Worm (Caenorhabditis elegans): Measurements from ENCODE around the gene C17G10.7.
"Not testable (repeated sequence)": the region's sequence is repeated elsewhere in the genome, so short reads cannot be mapped to it uniquely, and the experiment has no call there.

Gene C17G10.7

ce11 chrII:5607756-5608155, at the start of gene C17G10.7:
C17G10.7 (minus strand) TSS chrII:5607856.
- TF ChIP-seq dao-5 (tag; optimal IDR thresholded peaks at IDR 0.05) (no peak), him-1 (tag; optimal IDR thresholded peaks at IDR 0.05) (no peak), W03F9.2 (tag; optimal IDR thresholded peaks at IDR 0.05) (no peak)

- TF ChIP-seq him-1 (tag; optimal IDR thresholded peaks at IDR 0.05) (no peak), dao-5 (tag; optimal IDR thresholded peaks at IDR 0.05) (no peak), W03F9.2 (tag; optimal IDR thresholded peaks at IDR 0.05) (no peak)
Observed at ce11 chrII:5654215-5654614, 46.6 kb upstream of the C17G10.7 start, which contains the start of gene F59E12.1. F59E12.1 (plus strand) TSS chrII:5654515.

- no peak for TF ChIP-seq W03F9.2 (tag; optimal IDR thresholded peaks at IDR 0.05)
- no peak for TF ChIP-seq dao-5 (tag; optimal IDR thresholded peaks at IDR 0.05)
- TF ChIP-seq him-1 (tag; optimal IDR thresholded peaks at IDR 0.05): no peak
Observed at ce11 chrII:5652334-5652733, 44.7 kb upstream of the C17G10.7 start, which contains the start of gene bli-2. bli-2 (minus strand) TSS chrII:5652434.

ce11 chrII:5651426-5651825, 43.8 kb upstream of the C17G10.7 start:
- no peak for TF ChIP-seq him-1 (tag; optimal IDR thresholded peaks at IDR 0.05)

- peak; percentile 74 for TF ChIP-seq W03F9.2 (tag; optimal IDR thresholded peaks at IDR 0.05)
- no peak for TF ChIP-seq dao-5 (tag; optimal IDR thresholded peaks at IDR 0.05)
- TF ChIP-seq him-1 (tag; optimal IDR thresholded peaks at IDR 0.05): no peak
Observed at ce11 chrII:5649236-5650004, 41.8 kb upstream of the C17G10.7 start, which contains the start of the genes sam-4, F59E12.17 and zyg-1. sam-4 (minus strand) TSS chrII:5649286. F59E12.17 (minus strand) TSS chrII:5649470. zyg-1 (plus strand) TSS chrII:5649748.

ce11 chrII:5648272-5648671, 40.6 kb upstream of the C17G10.7 start, which contains the start of gene ddl-1:
ddl-1 (minus strand) TSS chrII:5648372.
- no peak for TF ChIP-seq him-1 (tag; optimal IDR thresholded peaks at IDR 0.05)
- no peak for TF ChIP-seq dao-5 (tag; optimal IDR thresholded peaks at IDR 0.05)
- no peak for TF ChIP-seq W03F9.2 (tag; optimal IDR thresholded peaks at IDR 0.05)

ce11 chrII:5646942-5647341, 39.3 kb upstream of the C17G10.7 start, which contains the start of gene F59E12.9:
F59E12.9 (minus strand) TSS chrII:5647042.
- TF ChIP-seq him-1 (tag; optimal IDR thresholded peaks at IDR 0.05): no peak

- TF ChIP-seq dao-5 (tag; optimal IDR thresholded peaks at IDR 0.05) (no peak), W03F9.2 (tag; optimal IDR thresholded peaks at IDR 0.05) (no peak), him-1 (tag; optimal IDR thresholded peaks at IDR 0.05) (no peak)
Observed at ce11 chrII:5642110-5642509, 34.5 kb upstream of the C17G10.7 start.

- no peak for TF ChIP-seq him-1 (tag; optimal IDR thresholded peaks at IDR 0.05)
- no peak for TF ChIP-seq W03F9.2 (tag; optimal IDR thresholded peaks at IDR 0.05)
Observed at ce11 chrII:5640362-5641079, 32.9 kb upstream of the C17G10.7 start.

ce11 chrII:5638059-5638458, 30.4 kb upstream of the C17G10.7 start, which contains the start of gene F59E12.3:
F59E12.3 (plus strand) TSS chrII:5638359.
- no peak for TF ChIP-seq dao-5 (tag; optimal IDR thresholded peaks at IDR 0.05)
- no peak for TF ChIP-seq him-1 (tag; optimal IDR thresholded peaks at IDR 0.05)
- TF ChIP-seq W03F9.2 (tag; optimal IDR thresholded peaks at IDR 0.05): no peak

ce11 chrII:5636826-5637225, 29.2 kb upstream of the C17G10.7 start, which contains the start of gene F59E12.8:
F59E12.8 (minus strand) TSS chrII:5636926.
- TF ChIP-seq dao-5 (tag; optimal IDR thresholded peaks at IDR 0.05): no peak
- TF ChIP-seq him-1 (tag; optimal IDR thresholded peaks at IDR 0.05): no peak
- TF ChIP-seq W03F9.2 (tag; optimal IDR thresholded peaks at IDR 0.05): no peak

- no peak for TF ChIP-seq W03F9.2 (tag; optimal IDR thresholded peaks at IDR 0.05)
- no peak for TF ChIP-seq him-1 (tag; optimal IDR thresholded peaks at IDR 0.05)
- TF ChIP-seq dao-5 (tag; optimal IDR thresholded peaks at IDR 0.05): no peak
Observed at ce11 chrII:5633453-5633852, 25.8 kb upstream of the C17G10.7 start.

ce11 chrII:5630851-5631401, 23.3 kb upstream of the C17G10.7 start, which contains the start of the genes F59E12.6 and npl-4.1:
F59E12.6 (minus strand) TSS chrII:5630951.
npl-4.1 (plus strand) TSS chrII:5631351.
- not testable (repeated sequence) for TF ChIP-seq W03F9.2, him-1, dao-5 (tag; optimal IDR thresholded peaks at IDR 0.05)

All from whole organism, L4/young adult.